Worm (Caenorhabditis elegans): ENCODE measurements around the gene Y15E3A.5.

DNA sequence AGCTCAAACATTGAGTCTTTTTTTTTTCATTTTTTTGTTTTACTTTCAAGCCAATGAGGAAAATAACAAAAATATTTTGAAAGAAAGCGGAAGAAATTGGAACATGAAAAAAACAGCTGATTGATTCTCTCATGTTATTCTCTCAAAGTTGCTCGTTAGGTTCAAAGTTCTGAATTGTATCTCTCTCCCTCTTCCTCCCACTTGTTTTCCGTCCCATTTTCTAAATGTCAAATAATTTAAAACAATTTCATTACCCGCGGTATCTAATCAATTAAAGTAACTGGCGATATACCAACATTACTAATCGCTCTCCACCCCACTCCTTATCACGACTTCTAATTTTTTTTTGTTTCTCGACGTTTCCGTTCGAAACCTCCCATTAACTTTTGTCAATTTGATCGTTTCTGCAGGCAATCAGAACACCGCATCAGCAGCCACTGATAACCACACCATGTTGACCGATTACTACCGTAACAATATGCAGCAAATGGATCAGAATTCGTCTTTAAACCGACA lies 2.4 kb downstream of the Y15E3A.5 start:
- TF ChIP-seq nfya-1 (tag; optimal IDR thresholded peaks at IDR 0.05) = no peak
- TF ChIP-seq ceh-30 (tag; optimal IDR thresholded peaks at IDR 0.05) = no peak
- no peak for TF ChIP-seq ama-1 (optimal IDR thresholded peaks at IDR 0.05)
- no peak for TF ChIP-seq pha-4 (tag; optimal IDR thresholded peaks at IDR 0.05)
- TF ChIP-seq fkh-10 (GFP tag; optimal IDR thresholded peaks at IDR 0.05) = no peak
- TF ChIP-seq eyg-1 (tag; optimal IDR thresholded peaks at IDR 0.05) = no peak
- TF ChIP-seq unc-42 (tag; optimal IDR thresholded peaks at IDR 0.05) = no peak
- TF ChIP-seq sdc-2 (tag; optimal IDR thresholded peaks at IDR 0.05) = no peak
- TF ChIP-seq ahr-1 (tag; optimal IDR thresholded peaks at IDR 0.05) = no peak
- no peak for TF ChIP-seq F13H6.1 (tag; optimal IDR thresholded peaks at IDR 0.05)
- TF ChIP-seq nhr-11 (tag; optimal IDR thresholded peaks at IDR 0.05) = no peak
- TF ChIP-seq hlh-13 (GFP tag; optimal IDR thresholded peaks at IDR 0.05) = no peak
- no peak for TF ChIP-seq nhr-232 (tag; optimal IDR thresholded peaks at IDR 0.05)
- TF ChIP-seq T23F11.4 (GFP tag; optimal IDR thresholded peaks at IDR 0.05) = no peak
